Worm (Caenorhabditis elegans) whole organism, mixed stage, embryonic: ENCODE data around the gene Y51H7C.3.

Experiments
- elt-3 ChIP-seq: fragments of 150-350 bp; optimal IDR thresholded peaks from 2 replicates; lab custom pipeline; 2014; ENCODE audit warnings: missing biosample characterization, missing genetic modification characterization
- lin-13 ChIP-seq: fragments of 150-350 bp; optimal IDR thresholded peaks from 2 replicates; lab custom pipeline; 2014; ENCODE audit warnings: missing biosample characterization, missing genetic modification characterization
- nhr-12 ChIP-seq: fragments of 150-350 bp; optimal IDR thresholded peaks from 2 replicates; lab custom pipeline; 2014; ENCODE audit warnings: missing biosample characterization, missing genetic modification characterization
- nhr-237 ChIP-seq: fragments of 150-350 bp; optimal IDR thresholded peaks from 2 replicates; lab custom pipeline; 2014; ENCODE audit warnings: missing biosample characterization, missing genetic modification characterization
- nhr-76 ChIP-seq: sonication (generic microtip); optimal IDR thresholded peaks from 2 replicates; lab custom pipeline; 2017; ENCODE audit warnings: missing biosample characterization, missing genetic modification characterization
- sem-2 ChIP-seq: fragments of 200-800 bp; sonication (Bioruptor generic); optimal IDR thresholded peaks from 2 replicates; lab custom pipeline; 2018; ENCODE audit warnings: mild to moderate bottlenecking, missing genetic modification characterization, missing compliant biosample characterization
- unc-39 ChIP-seq: fragments of 150-350 bp; optimal IDR thresholded peaks from 2 replicates; lab custom pipeline; 2014; ENCODE audit warnings: missing biosample characterization, missing genetic modification characterization
- unc-62 ChIP-seq: fragments of 150-350 bp; optimal IDR thresholded peaks from 2 replicates; lab custom pipeline; 2014; ENCODE audit warnings: missing biosample characterization, missing genetic modification reagents, missing genetic modification characterization

DNA sequence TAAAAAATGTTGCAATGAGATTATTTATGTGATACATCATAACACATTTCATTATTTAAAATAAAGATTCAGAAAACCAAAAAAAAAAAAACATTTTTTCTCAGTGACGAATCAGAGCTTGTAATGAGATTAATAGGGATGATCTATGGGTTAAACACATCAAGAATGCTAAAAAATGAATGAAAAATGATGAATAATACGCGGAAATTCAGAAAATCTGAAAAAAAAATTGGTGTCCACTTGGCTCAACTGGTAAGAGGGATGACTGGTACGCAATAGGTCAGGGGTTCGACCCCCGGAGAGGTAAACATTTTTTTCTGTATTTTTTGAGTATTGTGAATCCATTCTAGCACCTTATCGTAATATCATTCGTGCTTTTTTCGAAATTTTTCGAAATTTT lies 40.2 kb downstream of the Y51H7C.3 start:
- TF ChIP-seq nhr-237 (tag; lab: Kevin White, UChicago) (no peak), elt-3 (tag; lab: Kevin White, UChicago) (no peak), nhr-12 (tag; lab: Kevin White, UChicago) (no peak), lin-13 (tag; lab: Kevin White, UChicago) (no peak), nhr-76 (no peak), unc-62 (GFP tag; lab: Kevin White, UChicago) (no peak), sem-2 (GFP tag; lab: Kevin White, UChicago) (no peak), unc-39 (tag; lab: Kevin White, UChicago) (no peak)
